Worm (Caenorhabditis elegans) whole organism, L2 larva: ENCODE measurements around the gene W02A2.12.
A peak's percentile ranks its signal among the peaks of the same experiment; 100 is the strongest.

Source experiments
- C34F6.9 ChIP-seq: fragments of 150-350 bp; optimal IDR thresholded peaks from 2 replicates; lab custom pipeline; 2014; ENCODE audit warnings: missing biosample characterization, missing genetic modification characterization
- F13H6.1 ChIP-seq: sonication (generic microtip); optimal IDR thresholded peaks from 2 replicates; lab custom pipeline; 2016; ENCODE audit warnings: missing genetic modification characterization, missing compliant biosample characterization
- R02D3.7 ChIP-seq: fragments of 150-350 bp; optimal IDR thresholded peaks from 2 replicates; lab custom pipeline; 2014; ENCODE audit warnings: missing biosample characterization, missing genetic modification characterization
- Y55F3AM.14 ChIP-seq: fragments of 200-800 bp; sonication (Bioruptor generic); optimal IDR thresholded peaks from 2 replicates; lab custom pipeline; 2018; ENCODE audit warnings: mild to moderate bottlenecking, missing genetic modification characterization, missing compliant biosample characterization
- ZK546.5 ChIP-seq: sonication (generic microtip); optimal IDR thresholded peaks from 2 replicates; lab custom pipeline; 2017; ENCODE audit warnings: missing biosample characterization, missing genetic modification characterization
- alr-1 ChIP-seq: fragments of 150-350 bp; optimal IDR thresholded peaks from 2 replicates; lab custom pipeline; 2014; ENCODE audit warnings: missing biosample characterization, missing genetic modification characterization
- ama-1 ChIP-seq: fragments of 150-350 bp; optimal IDR thresholded peaks from 2 replicates; lab custom pipeline; 2018; ENCODE audit warnings: inconsistent platforms
- blmp-1 ChIP-seq: sonication (generic microtip); optimal IDR thresholded peaks from 2 replicates; lab custom pipeline; 2017; ENCODE audit warnings: missing genetic modification characterization, mild to moderate bottlenecking, missing compliant biosample characterization, antibody characterized with exemption, moderate library complexity; ENCODE audit not compliant: insufficient read depth
- ceh-16 ChIP-seq: fragments of 150-350 bp; optimal IDR thresholded peaks from 2 replicates; lab custom pipeline; 2014; ENCODE audit warnings: missing biosample characterization, missing genetic modification characterization
- crh-2 ChIP-seq: sonication (generic microtip); optimal IDR thresholded peaks from 2 replicates; lab custom pipeline; 2017; ENCODE audit warnings: missing biosample characterization, missing genetic modification characterization
- dmd-4 ChIP-seq: sonication (generic microtip); optimal IDR thresholded peaks from 2 replicates; lab custom pipeline; 2017; ENCODE audit warnings: missing biosample characterization, missing genetic modification characterization
- egl-27 ChIP-seq: sonication (generic microtip); optimal IDR thresholded peaks from 3 replicates; lab custom pipeline; 2017; ENCODE audit warnings: missing biosample characterization, missing genetic modification reagents, missing genetic modification characterization
- elt-1 ChIP-seq: fragments of 150-350 bp; optimal IDR thresholded peaks from 2 replicates; lab custom pipeline; 2014; ENCODE audit warnings: missing biosample characterization, missing genetic modification characterization
- fos-1 ChIP-seq: fragments of 150-350 bp; optimal IDR thresholded peaks from 2 replicates; lab custom pipeline; 2014; ENCODE audit warnings: missing biosample characterization, missing genetic modification characterization
- gmeb-1 ChIP-seq: fragments of 150-350 bp; optimal IDR thresholded peaks from 2 replicates; lab custom pipeline; 2014; ENCODE audit warnings: missing biosample characterization, missing genetic modification characterization
- lin-11 ChIP-seq: fragments of 150-350 bp; sonication (generic microtip); optimal IDR thresholded peaks from 2 replicates; lab custom pipeline; 2014; ENCODE audit warnings: missing biosample characterization, missing genetic modification characterization, inconsistent platforms, mixed read lengths
- lin-13 ChIP-seq: fragments of 150-350 bp; optimal IDR thresholded peaks from 2 replicates; lab custom pipeline; 2014; ENCODE audit warnings: missing biosample characterization, missing genetic modification reagents, missing genetic modification characterization
- lin-39 ChIP-seq: fragments of 150-350 bp; optimal IDR thresholded peaks from 2 replicates; lab custom pipeline; 2014; ENCODE audit warnings: missing biosample characterization, missing genetic modification reagents, missing genetic modification characterization
- lsy-2 ChIP-seq, 2 experiments: fragments of 150-350 bp in 1 of 2; sonication (generic microtip) in 1 of 2; optimal IDR thresholded peaks; 2 replicates each; lab custom pipeline; 2014 to 2017; ENCODE audit warnings: missing biosample characterization in 2 of 2, missing genetic modification characterization in 2 of 2
- mab-5 ChIP-seq: fragments of 150-350 bp; optimal IDR thresholded peaks from 2 replicates; lab custom pipeline; 2014; ENCODE audit warnings: missing biosample characterization, missing genetic modification characterization
- mbf-1 ChIP-seq: sonication (generic microtip); optimal IDR thresholded peaks from 2 replicates; lab custom pipeline; 2017; ENCODE audit warnings: missing biosample characterization, missing genetic modification characterization
- nhr-10 ChIP-seq: sonication (generic microtip); optimal IDR thresholded peaks from 2 replicates; lab custom pipeline; 2017; ENCODE audit warnings: missing biosample characterization, missing genetic modification characterization
- nhr-11 ChIP-seq: fragments of 150-350 bp; optimal IDR thresholded peaks from 2 replicates; lab custom pipeline; 2014; ENCODE audit warnings: missing biosample characterization, missing genetic modification characterization
- nhr-129 ChIP-seq: fragments of 150-350 bp; optimal IDR thresholded peaks from 2 replicates; lab custom pipeline; 2014; ENCODE audit warnings: missing biosample characterization, missing genetic modification characterization
- nhr-21 ChIP-seq: fragments of 150-350 bp; optimal IDR thresholded peaks from 2 replicates; lab custom pipeline; 2014; ENCODE audit warnings: missing biosample characterization, missing genetic modification characterization
- nhr-25 ChIP-seq: fragments of 150-350 bp; sonication (generic microtip); optimal IDR thresholded peaks from 3 replicates; lab custom pipeline; 2014; ENCODE audit warnings: missing biosample characterization, missing genetic modification characterization
- nhr-6 ChIP-seq: fragments of 150-350 bp; optimal IDR thresholded peaks from 2 replicates; lab custom pipeline; 2014; ENCODE audit warnings: missing biosample characterization, missing genetic modification characterization
- nhr-77 ChIP-seq: fragments of 150-350 bp; optimal IDR thresholded peaks from 2 replicates; lab custom pipeline; 2014; ENCODE audit warnings: missing biosample characterization, missing genetic modification characterization
- sma-3 ChIP-seq: sonication (generic microtip); optimal IDR thresholded peaks from 2 replicates; lab custom pipeline; 2016; ENCODE audit warnings: missing genetic modification reagents, missing genetic modification characterization, missing compliant biosample characterization
- sma-9 ChIP-seq, 2 experiments: fragments of 150-350 bp in 1 of 2; sonication (generic microtip) in 1 of 2; optimal IDR thresholded peaks; 2 replicates each; lab custom pipeline; 2014 to 2016; ENCODE audit warnings: missing genetic modification characterization in 2 of 2, mild to moderate bottlenecking in 1 of 2, missing biosample characterization in 1 of 2, missing compliant biosample characterization in 1 of 2, missing genetic modification reagents in 1 of 2, moderate library complexity in 1 of 2
- unc-39 ChIP-seq: fragments of 150-350 bp; optimal IDR thresholded peaks from 2 replicates; lab custom pipeline; 2014; ENCODE audit warnings: missing biosample characterization, missing genetic modification characterization
- unc-55 ChIP-seq: fragments of 150-350 bp; sonication (generic microtip); optimal IDR thresholded peaks from 3 replicates; lab custom pipeline; 2014; ENCODE audit warnings: missing biosample characterization, missing genetic modification reagents, missing genetic modification characterization
- zag-1 ChIP-seq: fragments of 150-350 bp; optimal IDR thresholded peaks from 2 replicates; lab custom pipeline; 2014; ENCODE audit warnings: missing biosample characterization, missing genetic modification characterization
- ztf-1 ChIP-seq: fragments of 200-800 bp; sonication (Bioruptor generic); conservative IDR thresholded peaks from 2 replicates; pipeline ENCODE4 v1.3.6; 2022; ENCODE audit warnings: missing genetic modification characterization, missing compliant biosample characterization
- ztf-11 ChIP-seq: sonication (generic microtip); optimal IDR thresholded peaks from 2 replicates; lab custom pipeline; 2017; ENCODE audit warnings: missing biosample characterization, missing genetic modification characterization

W02A2.12 gene

ce11 chrIV:13392230-13392629 is 43.6 kb upstream of the W02A2.12 start:
- TF ChIP-seq blmp-1 (tag; lab: Kevin White, UChicago) (no peak), R02D3.7 (tag; lab: Kevin White, UChicago) (no peak), unc-55 (no peak), nhr-77 (tag; lab: Kevin White, UChicago) (no peak), Y55F3AM.14 (no peak), lin-13 (GFP tag; lab: Kevin White, UChicago) (no peak), fos-1 (no peak)

ce11 chrIV:13390770-13391169 is 42.1 kb upstream of the W02A2.12 start:
- TF ChIP-seq nhr-129 (tag; lab: Kevin White, UChicago) (peak; percentile 8), mab-5 (no peak)
- TF ChIP-seq, all 48 proteins: peak for 1

DNA sequence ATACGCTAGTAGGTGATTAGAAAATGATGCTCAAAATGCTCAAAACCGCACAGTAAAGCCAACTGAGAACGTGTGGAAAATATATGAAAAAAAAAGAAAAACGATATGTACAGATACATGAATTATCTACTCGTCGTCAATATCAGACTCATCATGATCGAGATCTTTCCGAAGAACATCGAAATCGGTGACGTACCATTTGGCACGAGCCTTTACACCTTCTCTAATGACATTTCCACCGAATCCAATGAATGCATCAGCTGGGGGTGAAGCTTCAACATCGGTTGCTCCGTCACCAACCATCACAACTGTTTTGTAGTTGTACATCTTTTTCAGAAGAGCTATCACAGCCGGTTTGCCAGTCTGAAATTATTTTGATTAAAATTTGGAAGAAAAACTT is 40.6 kb upstream of the W02A2.12 start:
- TF ChIP-seq ztf-1 (GFP tag; lab: Robert Waterston, UW) (0 out of 2 replicates have a peak, but pooled peaks have one; percentile 77), R02D3.7 (tag; lab: Kevin White, UChicago) (no peak)
- TF ChIP-seq, all 48 proteins: peak for 1

DNA sequence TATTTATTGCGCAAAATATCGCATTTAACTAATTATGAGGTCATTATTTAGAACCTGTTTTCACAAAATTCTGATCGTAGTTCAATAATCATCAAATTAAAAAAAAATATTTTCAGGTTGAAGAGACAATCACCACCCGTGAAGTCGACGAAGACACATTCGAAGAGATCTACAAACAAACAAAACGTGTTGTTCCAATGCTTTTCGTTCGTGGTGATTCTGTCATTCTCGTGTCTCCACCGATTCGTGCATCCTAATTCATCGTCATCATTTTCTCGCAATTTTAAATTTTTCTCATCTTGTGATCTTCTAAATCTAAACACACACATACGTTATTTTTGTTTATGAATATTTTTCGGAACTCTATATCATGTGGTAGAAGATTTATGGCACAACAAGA is 40.1 kb upstream of the W02A2.12 start:
- TF ChIP-seq elt-1 (tag; lab: Kevin White, UChicago) (no peak), nhr-21 (tag; lab: Kevin White, UChicago) (peak; percentile 84), nhr-11 (tag; lab: Kevin White, UChicago) (no peak), unc-39 (tag; lab: Kevin White, UChicago) (no peak), mbf-1 (tag; lab: Kevin White, UChicago) (no peak), zag-1 (tag; lab: Kevin White, UChicago) (no peak), alr-1 (tag; lab: Kevin White, UChicago) (no peak), ztf-11 (tag; lab: Kevin White, UChicago) (no peak), dmd-4 (tag; lab: Kevin White, UChicago) (no peak), ama-1 (lab: Kevin White, UChicago) (peak; percentile 44), ZK546.5 (tag; lab: Kevin White, UChicago) (no peak), R02D3.7 (tag; lab: Kevin White, UChicago) (no peak), egl-27 (no peak), lsy-2 (tag; optimal IDR thresholded peaks at IDR 0.05; lab: Kevin White, UChicago) (peak in 1 of 2 experiments; percentile 3), nhr-77 (tag; lab: Kevin White, UChicago) (no peak), sma-3 (no peak), Y55F3AM.14 (peak; percentile 57), fos-1 (no peak), mab-5 (no peak), nhr-6 (tag; lab: Kevin White, UChicago) (peak; percentile 28), F13H6.1 (tag; lab: Kevin White, UChicago) (no peak), crh-2 (tag; lab: Kevin White, UChicago) (peak; percentile 9), C34F6.9 (tag; lab: Kevin White, UChicago) (no peak), gmeb-1 (tag; lab: Kevin White, UChicago) (peak; percentile 40), nhr-10 (tag; lab: Kevin White, UChicago) (no peak), nhr-25 (peak; percentile 48), ceh-16 (tag; lab: Kevin White, UChicago) (no peak), lin-39 (tag; lab: Kevin White, UChicago) (no peak), nhr-129 (tag; lab: Kevin White, UChicago) (peak; percentile 16), ztf-1 (GFP tag; lab: Robert Waterston, UW) (no peak), blmp-1 (tag; lab: Kevin White, UChicago) (no peak), unc-55 (peak; percentile 7)

- no peak for TF ChIP-seq F13H6.1 (tag; lab: Kevin White, UChicago)
- TF ChIP-seq zag-1 (tag; lab: Kevin White, UChicago): no peak
- TF ChIP-seq sma-9 (GFP tag; optimal IDR thresholded peaks at IDR 0.05; lab: Kevin White, UChicago): no peak
- no peak for TF ChIP-seq sma-9 (tag; optimal IDR thresholded peaks at IDR 0.05; lab: Kevin White, UChicago)
- no peak for TF ChIP-seq Y55F3AM.14
- TF ChIP-seq elt-1 (tag; lab: Kevin White, UChicago): no peak
- TF ChIP-seq egl-27: no peak
- TF ChIP-seq lin-11 (tag; lab: Kevin White, UChicago): no peak
- no peak for TF ChIP-seq blmp-1 (tag; lab: Kevin White, UChicago)
Measured at ce11 chrIV:13386903-13387302, 38.3 kb upstream of the W02A2.12 start, which contains the start of gene lsm-3. lsm-3 (plus strand) TSS chrIV:13387203.
